In genomic region chr2L:13549973-13550458, dm6 we compare ENCODE assay signal across 4 fruit fly cellular contexts.
TF ChIP-seq lines count a peak whose summit lies in the region.

kuz (plus strand) TSS chr2L:13550139.

TF ChIP-seq in whole organism, adult, 20 proteins besides CTCF, POLR2A, EP300 and RAD21 (continued from another document):
- TF ChIP-seq CG5204 (GFP tag; optimal IDR thresholded peaks at IDR 0.05; lab: Kevin White, UChicago): no peak
- TF ChIP-seq CG12768 (GFP tag; optimal IDR thresholded peaks at IDR 0.05; lab: Kevin White, UChicago): peak; percentile 35

TF ChIP-seq in whole organism, embryonic, 481 proteins besides CTCF, POLR2A, EP300 and RAD21 (continued from another document and continues in another):
- TF ChIP-seq row (GFP tag; IDR thresholded peaks at IDR 0.05; lab: Robert Waterston, UW): peak; percentile 69; the same call in 2 of the 3 replicates
- peak; percentile 59; the same call in 1 of the 3 replicates for TF ChIP-seq HLH4C (GFP tag; IDR thresholded peaks at IDR 0.05; lab: Robert Waterston, UW; ENCODE audit: partially characterized antibody)
- peak; percentile 27; the same call in 1 of the 2 replicates for TF ChIP-seq sens-2 (GFP tag; IDR thresholded peaks at IDR 0.05; lab: Robert Waterston, UW)
- no peak for TF ChIP-seq CG17802 (tag; optimal IDR thresholded peaks at IDR 0.05; lab: Kevin White, UChicago)
- TF ChIP-seq HLH3B (GFP tag; IDR thresholded peaks at IDR 0.05; lab: Robert Waterston, UW): peak; percentile 38; the same call in 1 of the 2 replicates
- TF ChIP-seq CG11696 (GFP tag; IDR thresholded peaks at IDR 0.05; lab: Robert Waterston, UW): no peak
- TF ChIP-seq Bdp1 (GFP tag; optimal IDR thresholded peaks at IDR 0.05; lab: Kevin White, UChicago): no peak
- no peak for TF ChIP-seq gem (tag; optimal IDR thresholded peaks at IDR 0.05; lab: Kevin White, UChicago)
- TF ChIP-seq CG10209 (GFP tag; optimal IDR thresholded peaks at IDR 0.05; lab: Kevin White, UChicago): no peak
- no peak for TF ChIP-seq CG3847 (GFP tag; IDR thresholded peaks at IDR 0.05; lab: Robert Waterston, UW)
- TF ChIP-seq CG3995 (GFP tag; optimal IDR thresholded peaks at IDR 0.05; lab: Kevin White, UChicago): no peak
- TF ChIP-seq CG11504 (tag; optimal IDR thresholded peaks at IDR 0.05; lab: Kevin White, UChicago): peak; percentile 34
- TF ChIP-seq cg (GFP tag; optimal IDR thresholded peaks at IDR 0.05; lab: Kevin White, UChicago): peak; percentile 97
- no peak for TF ChIP-seq Ets97D (GFP tag; optimal IDR thresholded peaks at IDR 0.05; lab: Kevin White, UChicago)
- peak; percentile 31 for TF ChIP-seq CG8290 (GFP tag; optimal IDR thresholded peaks at IDR 0.05; lab: Kevin White, UChicago)
- TF ChIP-seq CG8290 (tag; optimal IDR thresholded peaks at IDR 0.05; lab: Kevin White, UChicago): peak in 1 of 2 experiments; percentile 78
- no peak for TF ChIP-seq mld (GFP tag; IDR thresholded peaks at IDR 0.05; lab: Robert Waterston, UW; ENCODE audit: partially characterized antibody)
- no peak for TF ChIP-seq en (GFP tag; optimal IDR thresholded peaks at IDR 0.05; lab: Kevin White, UChicago)
- peak; percentile 26 for TF ChIP-seq Blimp-1 (GFP tag; optimal IDR thresholded peaks at IDR 0.05; lab: Kevin White, UChicago)
- no peak for TF ChIP-seq Antp (GFP tag; optimal IDR thresholded peaks at IDR 0.05; lab: Kevin White, UChicago)
- no peak for TF ChIP-seq exex (tag; optimal IDR thresholded peaks at IDR 0.05; lab: Kevin White, UChicago)
- no peak for TF ChIP-seq danr (GFP tag; IDR thresholded peaks at IDR 0.05; lab: Robert Waterston, UW)
- TF ChIP-seq Hmx (GFP tag; optimal IDR thresholded peaks at IDR 0.05; lab: Kevin White, UChicago): no peak
- TF ChIP-seq luna (GFP tag; optimal IDR thresholded peaks at IDR 0.05; lab: Kevin White, UChicago): no peak
- TF ChIP-seq Optix (GFP tag; IDR thresholded peaks at IDR 0.05; lab: Robert Waterston, UW): no peak
- no peak; the same call in 1 of the 2 replicates for TF ChIP-seq Rfx (GFP tag; IDR thresholded peaks at IDR 0.05; lab: Robert Waterston, UW)
- peak; percentile 82; the same call in 1 of the 2 replicates for TF ChIP-seq rib (GFP tag; IDR thresholded peaks at IDR 0.05; lab: Robert Waterston, UW)
- TF ChIP-seq CG17912 (GFP tag; optimal IDR thresholded peaks at IDR 0.05; lab: Kevin White, UChicago): peak; percentile 47
- peak; percentile 64; the same call in 2 of the 3 replicates for TF ChIP-seq Dbx (GFP tag; IDR thresholded peaks at IDR 0.05; lab: Robert Waterston, UW)
- peak; percentile 15 for TF ChIP-seq HHEX (GFP tag; optimal IDR thresholded peaks at IDR 0.05; lab: Kevin White, UChicago)
- TF ChIP-seq Ets65A (GFP tag; lab: Kevin White, UChicago): peak; percentile 83
- TF ChIP-seq CG14050 (GFP tag; IDR thresholded peaks at IDR 0.05; lab: Robert Waterston, UW): no peak
- peak; percentile 48 for TF ChIP-seq Fer1 (GFP tag; optimal IDR thresholded peaks at IDR 0.05; lab: Kevin White, UChicago)
- TF ChIP-seq mirr (GFP tag; optimal IDR thresholded peaks at IDR 0.05; lab: Kevin White, UChicago): peak; percentile 54
- no peak for TF ChIP-seq org-1 (GFP tag; optimal IDR thresholded peaks at IDR 0.05; lab: Kevin White, UChicago)
- no peak for TF ChIP-seq CG3726 (GFP tag; IDR thresholded peaks at IDR 0.05; lab: Robert Waterston, UW)
- TF ChIP-seq CG2712 (tag; optimal IDR thresholded peaks at IDR 0.05; lab: Kevin White, UChicago): peak; percentile 41
- TF ChIP-seq Adf1 (GFP tag; IDR thresholded peaks at IDR 0.05; lab: Robert Waterston, UW): peak; percentile 27; the same call in 1 of the 2 replicates
- TF ChIP-seq CG11085 (GFP tag; IDR thresholded peaks at IDR 0.05; lab: Robert Waterston, UW): no peak
- TF ChIP-seq tio (GFP tag; optimal IDR thresholded peaks at IDR 0.05; lab: Kevin White, UChicago): no peak
- peak; percentile 13 for TF ChIP-seq gcm2 (GFP tag; optimal IDR thresholded peaks at IDR 0.05; lab: Kevin White, UChicago)
- TF ChIP-seq Deaf1 (tag; optimal IDR thresholded peaks at IDR 0.05; lab: Kevin White, UChicago): peak; percentile 86
- no peak for TF ChIP-seq Ssrp (tag; optimal IDR thresholded peaks at IDR 0.05; lab: Kevin White, UChicago)

TF ChIP-seq in whole organism, prepupa, 60 proteins besides CTCF, POLR2A, EP300 and RAD21 (continued from another document):
- no peak for TF ChIP-seq CG6808 (GFP tag; optimal IDR thresholded peaks at IDR 0.05; lab: Kevin White, UChicago)
- peak; percentile 34 to 62 for TF ChIP-seq ss (GFP tag; optimal IDR thresholded peaks at IDR 0.05; lab: Kevin White, UChicago)
- peak; percentile 72 for TF ChIP-seq svp (GFP tag; lab: Kevin White, UChicago)
- TF ChIP-seq CG6854 (GFP tag; optimal IDR thresholded peaks at IDR 0.05; lab: Kevin White, UChicago): peak; percentile 67
- no peak for TF ChIP-seq Eip75B (GFP tag; optimal IDR thresholded peaks at IDR 0.05; lab: Kevin White, UChicago)
- peak; percentile 51; the same call in 2 of the 3 replicates for TF ChIP-seq CG6163 (GFP tag; IDR thresholded peaks at IDR 0.05; lab: Robert Waterston, UW)
- TF ChIP-seq Lpt (GFP tag; optimal IDR thresholded peaks at IDR 0.05; lab: Kevin White, UChicago): peak; percentile 9
- TF ChIP-seq CG15336 (GFP tag; IDR thresholded peaks at IDR 0.05; lab: Robert Waterston, UW): peak; percentile 29; the same call in 1 of the 2 replicates
- no peak for TF ChIP-seq CG34406 (GFP tag; optimal IDR thresholded peaks at IDR 0.05; lab: Kevin White, UChicago)
- peak; percentile 6 for TF ChIP-seq CG16779 (tag; optimal IDR thresholded peaks at IDR 0.05; lab: Kevin White, UChicago)
- TF ChIP-seq CG11902 (GFP tag; optimal IDR thresholded peaks at IDR 0.05; lab: Kevin White, UChicago): no peak
- TF ChIP-seq spab (GFP tag; optimal IDR thresholded peaks at IDR 0.05; lab: Kevin White, UChicago): no peak
- no peak for TF ChIP-seq Hr39 (GFP tag; optimal IDR thresholded peaks at IDR 0.05; lab: Kevin White, UChicago)
- no peak for TF ChIP-seq Smox (GFP tag; optimal IDR thresholded peaks at IDR 0.05; lab: Kevin White, UChicago)
- TF ChIP-seq Sox14 (GFP tag; optimal IDR thresholded peaks at IDR 0.05; lab: Kevin White, UChicago): peak; percentile 43
- TF ChIP-seq net (GFP tag; optimal IDR thresholded peaks at IDR 0.05; lab: Kevin White, UChicago): peak; percentile 16
- no peak for TF ChIP-seq Ets21C (GFP tag; optimal IDR thresholded peaks at IDR 0.05; lab: Kevin White, UChicago)
- peak; percentile 38 for TF ChIP-seq CG3919 (GFP tag; optimal IDR thresholded peaks at IDR 0.05; lab: Kevin White, UChicago)
- peak; percentile 44 for TF ChIP-seq dsx (GFP tag; optimal IDR thresholded peaks at IDR 0.05; lab: Kevin White, UChicago; ENCODE audit: poor library complexity, severe bottlenecking)
- TF ChIP-seq fd59A (GFP tag; optimal IDR thresholded peaks at IDR 0.05; lab: Kevin White, UChicago): no peak
- no peak for TF ChIP-seq OdsH (GFP tag; optimal IDR thresholded peaks at IDR 0.05; lab: Kevin White, UChicago)
- TF ChIP-seq vri (GFP tag; optimal IDR thresholded peaks at IDR 0.05; lab: Kevin White, UChicago): peak; percentile 77
- TF ChIP-seq fkh (GFP tag; optimal IDR thresholded peaks at IDR 0.05; lab: Kevin White, UChicago): peak; percentile 59
- TF ChIP-seq CG32006 (GFP tag; optimal IDR thresholded peaks at IDR 0.05; lab: Kevin White, UChicago): no peak
- TF ChIP-seq CG9139 (GFP tag; optimal IDR thresholded peaks at IDR 0.05; lab: Kevin White, UChicago): peak; percentile 4
- TF ChIP-seq salr (GFP tag; optimal IDR thresholded peaks at IDR 0.05; lab: Kevin White, UChicago): no peak
- TF ChIP-seq eg (GFP tag; IDR thresholded peaks at IDR 0.05; lab: Robert Waterston, UW): peak; percentile 57; the same call in 1 of the 3 replicates
- TF ChIP-seq Blimp-1 (GFP tag; optimal IDR thresholded peaks at IDR 0.05; lab: Kevin White, UChicago): no peak
- peak; percentile 49 for TF ChIP-seq Sox102F (GFP tag; optimal IDR thresholded peaks at IDR 0.05; lab: Kevin White, UChicago)
- no peak for TF ChIP-seq CG31627 (GFP tag; optimal IDR thresholded peaks at IDR 0.05; lab: Kevin White, UChicago)
- TF ChIP-seq esn (GFP tag; optimal IDR thresholded peaks at IDR 0.05; lab: Kevin White, UChicago): no peak
- peak; percentile 27 for TF ChIP-seq achi (GFP tag; optimal IDR thresholded peaks at IDR 0.05; lab: Kevin White, UChicago)
- TF ChIP-seq Hr4 (GFP tag; optimal IDR thresholded peaks at IDR 0.05; lab: Kevin White, UChicago): no peak
- TF ChIP-seq CG8119 (GFP tag; IDR thresholded peaks at IDR 0.05; lab: Robert Waterston, UW): no peak
- no peak for TF ChIP-seq CG8319 (GFP tag; optimal IDR thresholded peaks at IDR 0.05; lab: Kevin White, UChicago)
- TF ChIP-seq CG4318 (GFP tag; optimal IDR thresholded peaks at IDR 0.05; lab: Kevin White, UChicago): no peak
- TF ChIP-seq Ets96B (tag; optimal IDR thresholded peaks at IDR 0.05; lab: Kevin White, UChicago): no peak
- no peak for TF ChIP-seq CG6792 (GFP tag; optimal IDR thresholded peaks at IDR 0.05; lab: Kevin White, UChicago)
- peak; percentile 18 for TF ChIP-seq CG3032 (tag; optimal IDR thresholded peaks at IDR 0.05; lab: Kevin White, UChicago)

TF ChIP-seq in whole organism, wandering third instar larva, 38 proteins besides CTCF, POLR2A, EP300 and RAD21 (continued from another document):
- TF ChIP-seq Rel (GFP tag; optimal IDR thresholded peaks at IDR 0.05; lab: Kevin White, UChicago) (no peak), Rel (tag; optimal IDR thresholded peaks at IDR 0.05; lab: Kevin White, UChicago) (peak; percentile 77), Mio (GFP tag; optimal IDR thresholded peaks at IDR 0.05; lab: Kevin White, UChicago) (no peak), HLH106 (tag; optimal IDR thresholded peaks at IDR 0.05; lab: Kevin White, UChicago) (peak; percentile 44), tai (GFP tag; optimal IDR thresholded peaks at IDR 0.05; lab: Kevin White, UChicago) (no peak), h (GFP tag; optimal IDR thresholded peaks at IDR 0.05; lab: Kevin White, UChicago) (peak; percentile 65), Vsx2 (GFP tag; optimal IDR thresholded peaks at IDR 0.05; lab: Kevin White, UChicago; ENCODE audit: partially characterized antibody) (peak; percentile 86), Dif (GFP tag; optimal IDR thresholded peaks at IDR 0.05; lab: Kevin White, UChicago; ENCODE audit: partially characterized antibody) (peak; percentile 32)
